Worm (Caenorhabditis elegans) whole organism, L2 larva: ENCODE measurements around the gene pyt-1.

ENCODE experiments used
- C34F6.9 ChIP-seq: fragments of 150-350 bp; optimal IDR thresholded peaks from 2 replicates; lab custom pipeline; 2014; ENCODE audit warnings: missing biosample characterization, missing genetic modification characterization
- F13H6.1 ChIP-seq: sonication (generic microtip); optimal IDR thresholded peaks from 2 replicates; lab custom pipeline; 2016; ENCODE audit warnings: missing genetic modification characterization, missing compliant biosample characterization
- R02D3.7 ChIP-seq: fragments of 150-350 bp; optimal IDR thresholded peaks from 2 replicates; lab custom pipeline; 2014; ENCODE audit warnings: missing biosample characterization, missing genetic modification characterization
- Y55F3AM.14 ChIP-seq: fragments of 200-800 bp; sonication (Bioruptor generic); optimal IDR thresholded peaks from 2 replicates; lab custom pipeline; 2018; ENCODE audit warnings: mild to moderate bottlenecking, missing genetic modification characterization, missing compliant biosample characterization
- ZK546.5 ChIP-seq: sonication (generic microtip); optimal IDR thresholded peaks from 2 replicates; lab custom pipeline; 2017; ENCODE audit warnings: missing biosample characterization, missing genetic modification characterization
- alr-1 ChIP-seq: fragments of 150-350 bp; optimal IDR thresholded peaks from 2 replicates; lab custom pipeline; 2014; ENCODE audit warnings: missing biosample characterization, missing genetic modification characterization
- aly-2 ChIP-seq: fragments of 150-350 bp; optimal IDR thresholded peaks from 2 replicates; lab custom pipeline; 2014; ENCODE audit warnings: missing biosample characterization, missing genetic modification characterization
- ama-1 ChIP-seq: fragments of 150-350 bp; optimal IDR thresholded peaks from 2 replicates; lab custom pipeline; 2018; ENCODE audit warnings: inconsistent platforms
- blmp-1 ChIP-seq: sonication (generic microtip); optimal IDR thresholded peaks from 2 replicates; lab custom pipeline; 2017; ENCODE audit warnings: missing genetic modification characterization, mild to moderate bottlenecking, missing compliant biosample characterization, antibody characterized with exemption, moderate library complexity; ENCODE audit not compliant: insufficient read depth
- ceh-16 ChIP-seq: fragments of 150-350 bp; optimal IDR thresholded peaks from 2 replicates; lab custom pipeline; 2014; ENCODE audit warnings: missing biosample characterization, missing genetic modification characterization
- ceh-82 ChIP-seq: fragments of 150-350 bp; optimal IDR thresholded peaks from 2 replicates; lab custom pipeline; 2014; ENCODE audit warnings: missing biosample characterization, missing genetic modification characterization
- dmd-4 ChIP-seq: sonication (generic microtip); optimal IDR thresholded peaks from 2 replicates; lab custom pipeline; 2017; ENCODE audit warnings: missing biosample characterization, missing genetic modification characterization
- elt-1 ChIP-seq: fragments of 150-350 bp; optimal IDR thresholded peaks from 2 replicates; lab custom pipeline; 2014; ENCODE audit warnings: missing biosample characterization, missing genetic modification characterization
- fos-1 ChIP-seq: fragments of 150-350 bp; optimal IDR thresholded peaks from 2 replicates; lab custom pipeline; 2014; ENCODE audit warnings: missing biosample characterization, missing genetic modification characterization
- gmeb-1 ChIP-seq: fragments of 150-350 bp; optimal IDR thresholded peaks from 2 replicates; lab custom pipeline; 2014; ENCODE audit warnings: missing biosample characterization, missing genetic modification characterization
- lin-13 ChIP-seq: fragments of 150-350 bp; optimal IDR thresholded peaks from 2 replicates; lab custom pipeline; 2014; ENCODE audit warnings: missing biosample characterization, missing genetic modification reagents, missing genetic modification characterization
- lin-39 ChIP-seq: fragments of 150-350 bp; optimal IDR thresholded peaks from 2 replicates; lab custom pipeline; 2014; ENCODE audit warnings: missing biosample characterization, missing genetic modification reagents, missing genetic modification characterization
- lsy-2 ChIP-seq, 2 experiments: fragments of 150-350 bp in 1 of 2; sonication (generic microtip) in 1 of 2; optimal IDR thresholded peaks; 2 replicates each; lab custom pipeline; 2014 to 2017; ENCODE audit warnings: missing biosample characterization in 2 of 2, missing genetic modification characterization in 2 of 2
- mab-5 ChIP-seq: fragments of 150-350 bp; optimal IDR thresholded peaks from 2 replicates; lab custom pipeline; 2014; ENCODE audit warnings: missing biosample characterization, missing genetic modification characterization
- mbf-1 ChIP-seq: sonication (generic microtip); optimal IDR thresholded peaks from 2 replicates; lab custom pipeline; 2017; ENCODE audit warnings: missing biosample characterization, missing genetic modification characterization
- mdl-1 ChIP-seq, 2 experiments: fragments of 150-350 bp in 1 of 2; sonication (generic microtip) in 1 of 2; optimal IDR thresholded peaks; 2 replicates each; lab custom pipeline; 2017; ENCODE audit warnings: missing biosample characterization in 2 of 2, missing genetic modification characterization in 2 of 2
- nhr-10 ChIP-seq: sonication (generic microtip); optimal IDR thresholded peaks from 2 replicates; lab custom pipeline; 2017; ENCODE audit warnings: missing biosample characterization, missing genetic modification characterization
- nhr-12 ChIP-seq: fragments of 150-350 bp; optimal IDR thresholded peaks from 2 replicates; lab custom pipeline; 2014; ENCODE audit warnings: missing biosample characterization, missing genetic modification characterization
- nhr-129 ChIP-seq: fragments of 150-350 bp; optimal IDR thresholded peaks from 2 replicates; lab custom pipeline; 2014; ENCODE audit warnings: missing biosample characterization, missing genetic modification characterization
- nhr-21 ChIP-seq: fragments of 150-350 bp; optimal IDR thresholded peaks from 2 replicates; lab custom pipeline; 2014; ENCODE audit warnings: missing biosample characterization, missing genetic modification characterization
- nhr-237 ChIP-seq: fragments of 150-350 bp; optimal IDR thresholded peaks from 2 replicates; lab custom pipeline; 2014; ENCODE audit warnings: missing biosample characterization, missing genetic modification characterization
- nhr-6 ChIP-seq: fragments of 150-350 bp; optimal IDR thresholded peaks from 2 replicates; lab custom pipeline; 2014; ENCODE audit warnings: missing biosample characterization, missing genetic modification characterization
- nhr-77 ChIP-seq: fragments of 150-350 bp; optimal IDR thresholded peaks from 2 replicates; lab custom pipeline; 2014; ENCODE audit warnings: missing biosample characterization, missing genetic modification characterization
- peb-1 ChIP-seq: fragments of 150-350 bp; optimal IDR thresholded peaks from 2 replicates; lab custom pipeline; 2014; ENCODE audit warnings: missing biosample characterization, missing genetic modification characterization
- sem-4 ChIP-seq: fragments of 150-350 bp; optimal IDR thresholded peaks from 2 replicates; lab custom pipeline; 2014; ENCODE audit warnings: missing biosample characterization, missing genetic modification reagents, missing genetic modification characterization
- skn-1 ChIP-seq: sonication (generic microtip); optimal IDR thresholded peaks from 2 replicates; lab custom pipeline; 2017; ENCODE audit warnings: missing biosample characterization, missing genetic modification characterization
- sma-3 ChIP-seq: sonication (generic microtip); optimal IDR thresholded peaks from 2 replicates; lab custom pipeline; 2016; ENCODE audit warnings: missing genetic modification reagents, missing genetic modification characterization, missing compliant biosample characterization
- sma-9 ChIP-seq, 2 experiments: fragments of 150-350 bp in 1 of 2; sonication (generic microtip) in 1 of 2; optimal IDR thresholded peaks; 2 replicates each; lab custom pipeline; 2014 to 2016; ENCODE audit warnings: missing genetic modification characterization in 2 of 2, mild to moderate bottlenecking in 1 of 2, missing biosample characterization in 1 of 2, missing compliant biosample characterization in 1 of 2, missing genetic modification reagents in 1 of 2, moderate library complexity in 1 of 2
- unc-39 ChIP-seq: fragments of 150-350 bp; optimal IDR thresholded peaks from 2 replicates; lab custom pipeline; 2014; ENCODE audit warnings: missing biosample characterization, missing genetic modification characterization
- unc-55 ChIP-seq: fragments of 150-350 bp; sonication (generic microtip); optimal IDR thresholded peaks from 3 replicates; lab custom pipeline; 2014; ENCODE audit warnings: missing biosample characterization, missing genetic modification reagents, missing genetic modification characterization
- zag-1 ChIP-seq: fragments of 150-350 bp; optimal IDR thresholded peaks from 2 replicates; lab custom pipeline; 2014; ENCODE audit warnings: missing biosample characterization, missing genetic modification characterization
- ztf-11 ChIP-seq: sonication (generic microtip); optimal IDR thresholded peaks from 2 replicates; lab custom pipeline; 2017; ENCODE audit warnings: missing biosample characterization, missing genetic modification characterization
- ztf-4 ChIP-seq: fragments of 150-350 bp; optimal IDR thresholded peaks from 2 replicates; lab custom pipeline; 2014; ENCODE audit warnings: missing biosample characterization, missing genetic modification characterization

pyt-1 gene

DNA sequence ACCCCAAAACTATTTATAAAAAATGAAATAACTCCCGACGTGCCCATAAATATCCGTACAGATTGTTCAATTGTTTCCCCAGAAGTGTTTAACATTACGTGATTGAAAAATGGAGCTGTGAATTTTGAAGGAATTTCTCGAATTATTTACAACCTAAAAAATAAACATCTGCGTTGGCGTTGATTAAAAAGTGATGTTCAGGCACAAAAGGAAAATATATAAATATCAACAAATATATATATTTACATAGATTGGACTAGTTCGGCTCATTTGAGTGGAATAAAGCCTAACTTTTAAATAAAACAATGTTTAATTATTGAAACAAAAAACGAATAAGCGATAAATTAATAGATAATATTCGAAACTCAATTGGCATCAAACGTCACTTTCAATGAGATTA is 31.3 kb upstream of the pyt-1 start, which contains the start of gene sri-18:
Gene sri-18, minus strand, starts transcription at position 101 of the 400 bp plus-strand sequence.
- TF ChIP-seq dmd-4 (tag; lab: Kevin White, UChicago): no peak
- no peak for TF ChIP-seq C34F6.9 (tag; lab: Kevin White, UChicago)
- no peak for TF ChIP-seq nhr-12
- no peak for TF ChIP-seq R02D3.7 (tag; lab: Kevin White, UChicago)
- no peak for TF ChIP-seq mbf-1 (tag; lab: Kevin White, UChicago)
- TF ChIP-seq unc-55 (GFP tag; lab: Kevin White, UChicago): no peak

- TF ChIP-seq sma-3 (GFP tag; lab: Kevin White, UChicago) (no peak), aly-2 (tag; lab: Kevin White, UChicago) (no peak), lin-39 (tag; lab: Kevin White, UChicago) (no peak), nhr-237 (tag; lab: Kevin White, UChicago) (no peak), skn-1 (no peak), fos-1 (tag; lab: Kevin White, UChicago) (peak; percentile 80), sem-4 (tag; lab: Kevin White, UChicago) (no peak), nhr-10 (tag; lab: Kevin White, UChicago) (no peak), ztf-11 (tag; lab: Kevin White, UChicago) (no peak), mab-5 (tag; lab: Kevin White, UChicago) (no peak), F13H6.1 (tag; lab: Kevin White, UChicago) (peak; percentile 5), alr-1 (tag; lab: Kevin White, UChicago) (no peak), nhr-12 (no peak), nhr-21 (tag; lab: Kevin White, UChicago) (no peak), C34F6.9 (tag; lab: Kevin White, UChicago) (no peak), peb-1 (tag; lab: Kevin White, UChicago) (no peak), sma-9 (GFP tag; optimal IDR thresholded peaks at IDR 0.05; lab: Kevin White, UChicago) (peak; percentile 55), sma-9 (tag; optimal IDR thresholded peaks at IDR 0.05; lab: Kevin White, UChicago) (no peak), dmd-4 (tag; lab: Kevin White, UChicago) (no peak), unc-39 (tag; lab: Kevin White, UChicago) (no peak), nhr-6 (tag; lab: Kevin White, UChicago) (no peak)
- TF ChIP-seq, all 48 proteins: peak for 3
These were observed 26.9 kb upstream of the pyt-1 start, which contains the start of gene nhr-232 for ce11 chrV:10256050-10256449. Gene nhr-232 (plus strand): TSS chrV:10256170.

DNA sequence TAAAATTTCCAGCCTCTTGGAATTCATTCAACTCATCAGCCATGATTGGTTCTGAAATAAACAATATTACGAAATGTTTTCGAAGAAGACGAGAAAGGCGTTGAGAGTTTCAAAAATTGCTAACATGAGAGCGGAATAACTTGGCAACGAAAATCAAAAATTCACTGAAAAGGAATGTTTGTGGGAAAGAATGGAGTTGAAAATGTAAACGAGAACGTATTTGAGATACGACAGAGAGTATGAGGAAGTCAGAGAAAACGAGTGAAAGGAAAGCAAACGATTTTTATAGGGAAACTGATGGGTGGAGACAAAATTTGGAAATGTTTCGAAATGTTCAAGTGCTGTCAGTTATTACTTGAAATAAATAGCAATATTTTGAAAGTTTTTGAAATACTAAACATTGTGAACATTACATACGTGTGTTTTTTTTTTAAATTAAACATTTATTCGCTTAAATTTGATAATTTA is 25.9 kb upstream of the pyt-1 start, which contains the start of gene rop-1:
Gene rop-1, minus strand, starts transcription at position 51 of the 468 bp plus-strand sequence.
- TF ChIP-seq unc-55 (GFP tag; lab: Kevin White, UChicago) (peak; percentile 75), gmeb-1 (tag; lab: Kevin White, UChicago) (peak; percentile 2), ceh-82 (no peak), fos-1 (tag; lab: Kevin White, UChicago) (peak; percentile 48), C34F6.9 (tag; lab: Kevin White, UChicago) (peak; percentile 60), ZK546.5 (tag; lab: Kevin White, UChicago) (no peak), lsy-2 (tag; optimal IDR thresholded peaks at IDR 0.05; lab: Kevin White, UChicago) (peak in 1 of 2 experiments; percentile 15), nhr-129 (peak; percentile 88), ama-1 (lab: Kevin White, UChicago) (peak; percentile 19), nhr-77 (no peak), blmp-1 (tag; lab: Kevin White, UChicago) (peak; percentile 53)

- no peak for TF ChIP-seq Y55F3AM.14 (GFP tag; lab: Kevin White, UChicago)
- TF ChIP-seq unc-55 (GFP tag; lab: Kevin White, UChicago): no peak
- no peak for TF ChIP-seq F13H6.1 (tag; lab: Kevin White, UChicago)
- no peak for TF ChIP-seq nhr-129
- no peak for TF ChIP-seq lsy-2 (tag; optimal IDR thresholded peaks at IDR 0.05; lab: Kevin White, UChicago)
- TF ChIP-seq alr-1 (tag; lab: Kevin White, UChicago): no peak
- TF ChIP-seq sma-3 (GFP tag; lab: Kevin White, UChicago): no peak
- no peak for TF ChIP-seq nhr-77
- no peak for TF ChIP-seq mdl-1 (tag; optimal IDR thresholded peaks at IDR 0.05; lab: Kevin White, UChicago)
- TF ChIP-seq sem-4 (tag; lab: Kevin White, UChicago): no peak
- TF ChIP-seq, all 48 proteins: peak for 0
These were observed 23.6 kb upstream of the pyt-1 start for ce11 chrV:10252682-10253081.

- no peak for TF ChIP-seq elt-1 (tag; lab: Kevin White, UChicago)
- TF ChIP-seq nhr-12: no peak
- no peak for TF ChIP-seq mbf-1 (tag; lab: Kevin White, UChicago)
- TF ChIP-seq nhr-10 (tag; lab: Kevin White, UChicago): no peak
- TF ChIP-seq ZK546.5 (tag; lab: Kevin White, UChicago): no peak
- no peak for TF ChIP-seq ztf-4 (tag; lab: Kevin White, UChicago)
- no peak for TF ChIP-seq ceh-16 (tag; lab: Kevin White, UChicago)
- TF ChIP-seq sma-9 (GFP tag; optimal IDR thresholded peaks at IDR 0.05; lab: Kevin White, UChicago): no peak
- no peak for TF ChIP-seq sma-9 (tag; optimal IDR thresholded peaks at IDR 0.05; lab: Kevin White, UChicago)
- no peak for TF ChIP-seq nhr-6 (tag; lab: Kevin White, UChicago)
- no peak for TF ChIP-seq Y55F3AM.14 (GFP tag; lab: Kevin White, UChicago)
- TF ChIP-seq nhr-237 (tag; lab: Kevin White, UChicago): no peak
- no peak for TF ChIP-seq lin-39 (tag; lab: Kevin White, UChicago)
- no peak for TF ChIP-seq zag-1 (tag; lab: Kevin White, UChicago)
- TF ChIP-seq lin-13 (GFP tag; lab: Kevin White, UChicago): no peak
- TF ChIP-seq, all 48 proteins: peak for 0
These were observed 20.4 kb upstream of the pyt-1 start for ce11 chrV:10249515-10249914.
